Worm (Caenorhabditis elegans): Measurements from ENCODE around the gene ZK643.5.
A peak's percentile ranks its signal among the peaks of the same experiment; 100 is the strongest.

ZK643.5 gene

DNA sequence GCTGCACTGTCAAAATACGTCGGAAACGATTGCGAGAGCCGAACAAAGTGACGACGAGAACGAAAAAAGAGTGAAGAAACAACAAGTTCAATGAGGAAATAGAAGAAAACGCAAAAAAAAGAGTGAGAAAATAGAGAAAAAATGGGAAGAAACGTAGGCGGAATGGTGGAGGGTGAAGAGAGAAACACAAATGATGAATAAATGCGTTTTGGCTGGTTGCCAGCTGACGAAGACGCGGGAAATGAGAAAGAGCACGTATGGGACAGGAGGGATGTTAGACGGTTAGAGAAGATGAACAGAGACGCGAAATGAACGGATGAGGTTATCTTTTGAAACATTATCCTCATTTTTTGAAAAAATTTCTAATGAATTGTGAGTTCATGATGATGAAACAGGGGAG lies 29.0 kb upstream of the ZK643.5 start:
- TF ChIP-seq pha-4 (tag; optimal IDR thresholded peaks at IDR 0.05) (peak; percentile 74), aly-2 (tag; optimal IDR thresholded peaks at IDR 0.05) (no peak), hmg-11 (tag; optimal IDR thresholded peaks at IDR 0.05) (peak; percentile 39), jun-1 (tag; optimal IDR thresholded peaks at IDR 0.05) (peak; percentile 38), fkh-10 (GFP tag; optimal IDR thresholded peaks at IDR 0.05) (peak; percentile 7), tbx-2 (tag; optimal IDR thresholded peaks at IDR 0.05) (peak; percentile 9), lin-39 (tag; optimal IDR thresholded peaks at IDR 0.05) (peak; percentile 61), daf-12 (tag; optimal IDR thresholded peaks at IDR 0.05) (no peak), egl-27 (tag; optimal IDR thresholded peaks at IDR 0.05) (no peak), nfya-1 (tag; optimal IDR thresholded peaks at IDR 0.05; ENCODE audit: insufficient read depth) (peak; percentile 85), ztf-11 (tag; optimal IDR thresholded peaks at IDR 0.05) (no peak), snpc-4 (tag; optimal IDR thresholded peaks at IDR 0.05) (peak; percentile 46), nhr-23 (tag; optimal IDR thresholded peaks at IDR 0.05) (peak; percentile 40), ceh-28 (tag; optimal IDR thresholded peaks at IDR 0.05) (no peak), elt-3 (tag; optimal IDR thresholded peaks at IDR 0.05) (no peak), ZK546.5 (tag; optimal IDR thresholded peaks at IDR 0.05) (no peak), nhr-25 (tag; optimal IDR thresholded peaks at IDR 0.05) (peak; percentile 54), R02D3.7 (tag; optimal IDR thresholded peaks at IDR 0.05) (peak; percentile 2), lsy-12 (tag; optimal IDR thresholded peaks at IDR 0.05) (peak; percentile 11), egl-5 (tag; optimal IDR thresholded peaks at IDR 0.05) (peak; percentile 86), lin-15B (tag; optimal IDR thresholded peaks at IDR 0.05) (peak; percentile 32), skn-1 (tag; optimal IDR thresholded peaks at IDR 0.05) (no peak), ceh-16 (tag; optimal IDR thresholded peaks at IDR 0.05) (no peak), elt-2 (tag; optimal IDR thresholded peaks at IDR 0.05) (peak; percentile 31), fkh-2 (tag; optimal IDR thresholded peaks at IDR 0.05) (no peak), nhr-12 (tag; optimal IDR thresholded peaks at IDR 0.05) (no peak), nhr-11 (tag; optimal IDR thresholded peaks at IDR 0.05) (no peak), mml-1 (tag; optimal IDR thresholded peaks at IDR 0.05) (no peak)

DNA sequence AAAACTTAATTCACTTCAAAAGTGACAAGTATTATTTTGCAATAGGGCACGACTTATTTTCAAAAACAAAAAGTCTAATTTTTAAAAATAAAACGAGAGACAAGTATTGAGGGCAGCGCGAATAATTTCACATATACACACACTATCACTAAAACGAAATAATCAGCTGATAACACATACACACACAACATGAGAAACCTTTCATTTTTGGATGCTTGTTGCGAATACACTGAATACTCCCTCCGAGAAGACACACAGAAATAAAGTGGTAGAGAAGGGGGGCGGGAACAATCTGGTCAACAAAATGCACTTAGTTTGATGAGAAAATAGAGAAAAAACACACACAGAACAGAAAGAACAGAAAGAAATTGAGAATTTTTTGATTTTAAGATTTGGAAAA lies 28.4 kb upstream of the ZK643.5 start:
- TF ChIP-seq nhr-28 (tag; optimal IDR thresholded peaks at IDR 0.05) (no peak), nfya-1 (tag; optimal IDR thresholded peaks at IDR 0.05; ENCODE audit: insufficient read depth) (no peak), fkh-10 (GFP tag; optimal IDR thresholded peaks at IDR 0.05) (no peak), lsy-12 (tag; optimal IDR thresholded peaks at IDR 0.05) (no peak), ceh-28 (tag; optimal IDR thresholded peaks at IDR 0.05) (no peak), elt-2 (tag; optimal IDR thresholded peaks at IDR 0.05) (peak; percentile 45), pqm-1 (tag; optimal IDR thresholded peaks at IDR 0.05) (peak; percentile 4)

DNA sequence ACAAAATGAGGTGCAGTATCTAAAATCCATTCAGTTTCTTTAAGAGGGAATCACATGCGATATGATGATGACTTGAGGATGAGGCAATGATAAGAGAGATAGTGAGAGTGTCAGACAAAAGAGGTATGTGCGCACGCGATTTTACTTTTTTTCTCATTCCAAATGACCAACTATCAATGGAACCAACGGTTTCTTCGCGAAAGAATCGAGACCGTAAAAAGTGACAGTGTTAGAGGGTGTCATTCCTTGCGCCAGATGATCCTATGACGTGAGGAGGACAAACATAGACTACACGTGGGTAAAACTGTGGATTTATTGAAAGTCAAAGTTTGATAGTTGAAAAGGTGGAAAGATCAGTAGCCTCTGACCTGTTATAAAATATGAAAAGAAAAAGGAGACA lies 27.8 kb upstream of the ZK643.5 start:
- TF ChIP-seq daf-12 (tag; optimal IDR thresholded peaks at IDR 0.05) (no peak), nhr-237 (tag; optimal IDR thresholded peaks at IDR 0.05) (no peak), lsy-12 (tag; optimal IDR thresholded peaks at IDR 0.05) (no peak), ztf-4 (tag; optimal IDR thresholded peaks at IDR 0.05) (no peak), nhr-43 (tag; optimal IDR thresholded peaks at IDR 0.05; ENCODE audit: poor library complexity, severe bottlenecking) (peak; percentile 48), sea-2 (GFP tag; optimal IDR thresholded peaks at IDR 0.05) (no peak), tbx-2 (tag; optimal IDR thresholded peaks at IDR 0.05) (no peak), fkh-2 (tag; optimal IDR thresholded peaks at IDR 0.05) (no peak), skn-1 (tag; optimal IDR thresholded peaks at IDR 0.05) (peak; percentile 48), lin-39 (tag; optimal IDR thresholded peaks at IDR 0.05) (no peak), nhr-11 (tag; optimal IDR thresholded peaks at IDR 0.05) (no peak), ceh-82 (tag; optimal IDR thresholded peaks at IDR 0.05) (no peak), egl-27 (tag; optimal IDR thresholded peaks at IDR 0.05) (no peak), nhr-12 (tag; optimal IDR thresholded peaks at IDR 0.05) (no peak), unc-39 (tag; optimal IDR thresholded peaks at IDR 0.05) (no peak), mdl-1 (tag; optimal IDR thresholded peaks at IDR 0.05) (no peak), ztf-11 (tag; optimal IDR thresholded peaks at IDR 0.05) (no peak), elt-2 (tag; optimal IDR thresholded peaks at IDR 0.05) (peak; percentile 1), jun-1 (tag; optimal IDR thresholded peaks at IDR 0.05) (peak; percentile 35), mml-1 (tag; optimal IDR thresholded peaks at IDR 0.05) (no peak), aly-2 (tag; optimal IDR thresholded peaks at IDR 0.05) (no peak), nhr-76 (tag; optimal IDR thresholded peaks at IDR 0.05) (no peak), nhr-23 (tag; optimal IDR thresholded peaks at IDR 0.05) (peak; percentile 67), fos-1 (tag; optimal IDR thresholded peaks at IDR 0.05) (no peak), nhr-67 (tag; optimal IDR thresholded peaks at IDR 0.05) (no peak), ceh-9 (tag; optimal IDR thresholded peaks at IDR 0.05) (no peak), lin-15B (tag; optimal IDR thresholded peaks at IDR 0.05) (no peak), snpc-4 (tag; optimal IDR thresholded peaks at IDR 0.05) (no peak), nfya-1 (tag; optimal IDR thresholded peaks at IDR 0.05; ENCODE audit: insufficient read depth) (no peak), elt-1 (tag; optimal IDR thresholded peaks at IDR 0.05) (no peak), hmg-11 (tag; optimal IDR thresholded peaks at IDR 0.05) (no peak), ama-1 (optimal IDR thresholded peaks at IDR 0.05) (peak; percentile 59), eor-1 (tag; optimal IDR thresholded peaks at IDR 0.05) (no peak), nhr-28 (tag; optimal IDR thresholded peaks at IDR 0.05) (no peak), ceh-16 (tag; optimal IDR thresholded peaks at IDR 0.05) (no peak), zag-1 (tag; optimal IDR thresholded peaks at IDR 0.05) (no peak), pha-4 (tag; optimal IDR thresholded peaks at IDR 0.05) (no peak), ceh-28 (tag; optimal IDR thresholded peaks at IDR 0.05) (no peak), elt-3 (tag; optimal IDR thresholded peaks at IDR 0.05) (peak in 2 of 3 experiments; percentile 36 to 84), R02D3.7 (tag; optimal IDR thresholded peaks at IDR 0.05) (no peak), ZK546.5 (tag; optimal IDR thresholded peaks at IDR 0.05) (no peak), fkh-10 (GFP tag; optimal IDR thresholded peaks at IDR 0.05) (no peak), unc-62 (GFP tag; optimal IDR thresholded peaks at IDR 0.05) (no peak)

Data from whole organism, L3 larva.